Worm (Caenorhabditis elegans): ENCODE measurements around the gene W08A12.2.

- TF ChIP-seq W03F9.2 (tag; optimal IDR thresholded peaks at IDR 0.05) (no peak), dao-5 (tag; optimal IDR thresholded peaks at IDR 0.05) (no peak)
These were observed 11.4 kb upstream of the W08A12.2 start for ce11 chrV:3697071-3697470.

All from whole organism, L4/young adult.